Fruit fly (Drosophila melanogaster) whole organism, embryonic: ENCODE data around the gene Lmpt.
A peak's percentile ranks its signal among the peaks of the same experiment; 100 is the strongest.

ENCODE experiments used
- CG1024 ChIP-seq: fragments of 200-800 bp; sonication (Bioruptor generic); IDR thresholded peaks from 2 replicates; pipeline ENCODE4 v1.3.6; 2022; ENCODE audit warnings: missing biosample characterization, missing genetic modification characterization
- CG10654 ChIP-seq: fragments of 200-800 bp; sonication (Bioruptor generic); optimal IDR thresholded peaks from 2 replicates; lab custom pipeline; 2016; ENCODE audit warnings: missing biosample characterization, missing genetic modification characterization
- CG10979 ChIP-seq: fragments of 200-800 bp; sonication (Bioruptor generic); optimal IDR thresholded peaks from 2 replicates; lab custom pipeline; 2018; ENCODE audit warnings: missing biosample characterization, mild to moderate bottlenecking, missing genetic modification characterization, moderate library complexity
- CG11085 ChIP-seq: fragments of 200-800 bp; sonication (Bioruptor generic); IDR thresholded peaks from 2 replicates; pipeline ENCODE4 v1.3.6; 2022; ENCODE audit warnings: missing biosample characterization, missing genetic modification characterization
- CG13287 ChIP-seq: fragments of 200-800 bp; sonication (Bioruptor generic); IDR thresholded peaks from 2 replicates; pipeline ENCODE4 v1.3.6; 2022; ENCODE audit warnings: missing biosample characterization, missing genetic modification characterization; ENCODE audit not compliant: partially characterized antibody
- CG13424 ChIP-seq: fragments of 200-800 bp; sonication (Bioruptor generic); optimal IDR thresholded peaks from 2 replicates; lab custom pipeline; 2019; ENCODE audit warnings: missing biosample characterization, mild to moderate bottlenecking, missing genetic modification characterization, moderate library complexity
- CG15269 ChIP-seq: fragments of 200-800 bp; sonication (Bioruptor generic); optimal IDR thresholded peaks from 2 replicates; lab custom pipeline; 2018; ENCODE audit warnings: missing biosample characterization, mild to moderate bottlenecking, missing genetic modification characterization, moderate library complexity
- CG15601 ChIP-seq: fragments of 200-800 bp; sonication (Bioruptor generic); optimal IDR thresholded peaks from 3 replicates; lab custom pipeline; 2019; ENCODE audit warnings: missing biosample characterization, mild to moderate bottlenecking, missing genetic modification characterization, moderate library complexity
- CG1647 ChIP-seq: fragments of 200-800 bp; sonication (Bioruptor generic); optimal IDR thresholded peaks from 3 replicates; lab custom pipeline; 2016; ENCODE audit warnings: missing biosample characterization, missing genetic modification characterization
- CG16813 ChIP-seq: fragments of 200-800 bp; sonication (Bioruptor generic); IDR thresholded peaks from 3 replicates; pipeline ENCODE4 v1.3.6; 2022; ENCODE audit warnings: missing biosample characterization, missing genetic modification characterization; ENCODE audit not compliant: partially characterized antibody
- CG18599 ChIP-seq: fragments of 200-800 bp; sonication (Bioruptor generic); optimal IDR thresholded peaks from 3 replicates; lab custom pipeline; 2017; ENCODE audit warnings: missing biosample characterization, missing genetic modification characterization, mild to moderate bottlenecking, moderate library complexity, missing genetic modification reagents
- CG30431 ChIP-seq: fragments of 200-800 bp; sonication (Bioruptor generic); optimal IDR thresholded peaks from 2 replicates; lab custom pipeline; 2017; ENCODE audit warnings: missing biosample characterization, missing genetic modification characterization
- CG32532 ChIP-seq: fragments of 200-800 bp; sonication (Bioruptor generic); IDR thresholded peaks from 2 replicates; pipeline ENCODE4 v1.3.6; 2022; ENCODE audit warnings: missing biosample characterization, missing genetic modification characterization
- CG32772 ChIP-seq: fragments of 200-800 bp; sonication (Bioruptor generic); IDR thresholded peaks from 2 replicates; pipeline ENCODE4 v1.3.6; 2022; ENCODE audit warnings: missing biosample characterization, missing genetic modification characterization
- CG3407 ChIP-seq: fragments of 200-800 bp; sonication (Bioruptor generic); optimal IDR thresholded peaks from 2 replicates; lab custom pipeline; 2018; ENCODE audit warnings: missing biosample characterization, mild to moderate bottlenecking, missing genetic modification characterization
- CG4707 ChIP-seq: fragments of 200-800 bp; sonication (Bioruptor generic); optimal IDR thresholded peaks from 2 replicates; lab custom pipeline; 2018; ENCODE audit warnings: missing biosample characterization, mild to moderate bottlenecking, missing genetic modification characterization, moderate library complexity
- CG6175 ChIP-seq: fragments of 200-800 bp; sonication (Bioruptor generic); IDR thresholded peaks from 3 replicates; pipeline ENCODE4 v1.3.6; 2022; ENCODE audit warnings: missing biosample characterization, missing genetic modification characterization
- CG7745 ChIP-seq: fragments of 200-800 bp; sonication (Bioruptor generic); optimal IDR thresholded peaks from 2 replicates; lab custom pipeline; 2018; ENCODE audit warnings: missing biosample characterization, mild to moderate bottlenecking, missing genetic modification characterization, moderate library complexity
- CG8089 ChIP-seq: fragments of 200-800 bp; sonication (Bioruptor generic); optimal IDR thresholded peaks from 3 replicates; lab custom pipeline; 2016; ENCODE audit warnings: missing biosample characterization, missing genetic modification characterization
- Dad ChIP-seq: fragments of 200-800 bp; sonication (Bioruptor generic); optimal IDR thresholded peaks from 3 replicates; lab custom pipeline; 2016; ENCODE audit warnings: missing biosample characterization, missing genetic modification characterization
- Dll ChIP-seq: fragments of 200-800 bp; sonication (Bioruptor generic); IDR thresholded peaks from 4 replicates; pipeline ENCODE4 v1.3.6; 2022; ENCODE audit warnings: missing biosample characterization, missing genetic modification characterization; ENCODE audit not compliant: partially characterized antibody
- Dp ChIP-seq: fragments of 200-800 bp; sonication (Bioruptor generic); optimal IDR thresholded peaks from 2 replicates; lab custom pipeline; 2018; ENCODE audit warnings: missing biosample characterization, mild to moderate bottlenecking, missing genetic modification characterization, moderate library complexity
- Elba2 ChIP-seq: fragments of 200-800 bp; sonication (Bioruptor generic); optimal IDR thresholded peaks from 3 replicates; lab custom pipeline; 2016; ENCODE audit warnings: missing biosample characterization, missing genetic modification characterization
- Fer2 ChIP-seq: fragments of 200-800 bp; sonication (Bioruptor generic); optimal IDR thresholded peaks from 2 replicates; lab custom pipeline; 2018; ENCODE audit warnings: missing biosample characterization, mild to moderate bottlenecking, missing genetic modification characterization, moderate library complexity
- Hr39 ChIP-seq: fragments of >200 bp; optimal IDR thresholded peaks from 2 replicates; lab custom pipeline; 2017
- NC2α ChIP-seq: fragments of 200-800 bp; sonication (Bioruptor generic); optimal IDR thresholded peaks from 2 replicates; lab custom pipeline; 2016; ENCODE audit warnings: missing biosample characterization, missing genetic modification characterization
- Scr ChIP-seq: fragments of 200-800 bp; sonication (Bioruptor generic); IDR thresholded peaks from 2 replicates; pipeline ENCODE4 v1.3.6; 2022; ENCODE audit warnings: missing biosample characterization, missing genetic modification characterization; ENCODE audit not compliant: partially characterized antibody
- Six4 ChIP-seq: fragments of 200-800 bp; sonication (Bioruptor generic); optimal IDR thresholded peaks from 2 replicates; lab custom pipeline; 2016; ENCODE audit warnings: missing biosample characterization, missing genetic modification characterization
- Sox100B ChIP-seq: fragments of 200-800 bp; sonication (Bioruptor generic); optimal IDR thresholded peaks from 3 replicates; lab custom pipeline; 2018; ENCODE audit warnings: missing biosample characterization, mild to moderate bottlenecking, missing genetic modification characterization
- Trl ChIP-seq, 3 experiments: fragments of >200 bp in 2 of 3; fragments of 200-800 bp in 1 of 3; sonication (Bioruptor generic) in 1 of 3; optimal IDR thresholded peaks; 2 replicates in 1 of 3; 3 replicates in 2 of 3; lab custom pipeline; 2016 to 2017; ENCODE audit warnings: missing biosample characterization in 1 of 3, missing genetic modification characterization in 1 of 3
- btn ChIP-seq: fragments of 200-800 bp; sonication (Bioruptor generic); optimal IDR thresholded peaks from 2 replicates; lab custom pipeline; 2016; ENCODE audit warnings: missing biosample characterization, missing genetic modification characterization
- cas ChIP-seq: fragments of 200-800 bp; sonication (Bioruptor generic); IDR thresholded peaks from 2 replicates; pipeline ENCODE4 v1.3.6; 2022; ENCODE audit warnings: missing biosample characterization, missing genetic modification characterization
- dpn ChIP-seq, 2 experiments: fragments of 200-800 bp; sonication (Bioruptor generic); optimal IDR thresholded peaks; 3 replicates each; lab custom pipeline; 2016; ENCODE audit warnings: missing biosample characterization in 2 of 2, missing genetic modification characterization in 2 of 2
- ftz-f1 ChIP-seq: fragments of 200-800 bp; sonication (Bioruptor generic); optimal IDR thresholded peaks from 2 replicates; lab custom pipeline; 2016; ENCODE audit warnings: missing biosample characterization, missing genetic modification characterization
- gcm2 ChIP-seq: fragments of 200-800 bp; sonication (Bioruptor generic); optimal IDR thresholded peaks from 2 replicates; lab custom pipeline; 2016; ENCODE audit warnings: missing biosample characterization, missing genetic modification characterization
- gem ChIP-seq: fragments of 200-800 bp; sonication (Bioruptor generic); optimal IDR thresholded peaks from 2 replicates; lab custom pipeline; 2019; ENCODE audit warnings: missing biosample characterization, mild to moderate bottlenecking, missing genetic modification characterization, moderate library complexity
- gro ChIP-seq: fragments of 200-800 bp; sonication (Bioruptor generic); optimal IDR thresholded peaks from 2 replicates; lab custom pipeline; 2016; ENCODE audit warnings: missing biosample characterization, missing genetic modification characterization
- hbn ChIP-seq: fragments of 200-800 bp; sonication (Bioruptor generic); IDR thresholded peaks from 2 replicates; pipeline ENCODE4 v1.3.6; 2022; ENCODE audit warnings: missing biosample characterization, missing genetic modification characterization; ENCODE audit not compliant: partially characterized antibody
- ken ChIP-seq: fragments of 200-800 bp; sonication (Bioruptor generic); IDR thresholded peaks from 3 replicates; pipeline ENCODE4 v1.3.6; 2022; ENCODE audit warnings: missing biosample characterization, missing genetic modification characterization
- mam ChIP-seq: fragments of 200-800 bp; sonication (Bioruptor generic); optimal IDR thresholded peaks from 3 replicates; lab custom pipeline; 2016; ENCODE audit warnings: missing biosample characterization, missing genetic modification characterization
- org-1 ChIP-seq: fragments of 200-800 bp; sonication (Bioruptor generic); optimal IDR thresholded peaks from 2 replicates; lab custom pipeline; 2017; ENCODE audit warnings: missing biosample characterization, missing genetic modification characterization
- repo ChIP-seq: fragments of 200-800 bp; sonication (Bioruptor generic); optimal IDR thresholded peaks from 2 replicates; lab custom pipeline; 2016; ENCODE audit warnings: missing biosample characterization, missing genetic modification characterization
- rib ChIP-seq: fragments of 200-800 bp; sonication (Bioruptor generic); IDR thresholded peaks from 2 replicates; pipeline ENCODE4 v1.3.6; 2022; ENCODE audit warnings: missing biosample characterization, missing genetic modification characterization
- salm ChIP-seq: fragments of 200-800 bp; sonication (Bioruptor generic); optimal IDR thresholded peaks from 2 replicates; lab custom pipeline; 2018; ENCODE audit warnings: missing biosample characterization, mild to moderate bottlenecking, missing genetic modification characterization
- shn ChIP-seq: fragments of 200-800 bp; sonication (Bioruptor generic); optimal IDR thresholded peaks from 3 replicates; lab custom pipeline; 2016; ENCODE audit warnings: missing biosample characterization, missing genetic modification characterization
- tin ChIP-seq: fragments of 200-800 bp; sonication (Bioruptor generic); optimal IDR thresholded peaks from 3 replicates; lab custom pipeline; 2016; ENCODE audit warnings: missing biosample characterization, missing genetic modification characterization
- tll ChIP-seq, 2 experiments: fragments of 200-800 bp in 1 of 2; fragments of >200 bp in 1 of 2; sonication (Bioruptor generic) in 1 of 2; optimal IDR thresholded peaks; 2 replicates each; lab custom pipeline; 2017 to 2019; ENCODE audit warnings: missing biosample characterization in 2 of 2, missing genetic modification characterization in 2 of 2, mild to moderate bottlenecking in 1 of 2, moderate library complexity in 1 of 2
- zen2 ChIP-seq: fragments of 200-800 bp; sonication (Bioruptor generic); IDR thresholded peaks from 3 replicates; pipeline ENCODE4 v1.3.6; 2022; ENCODE audit warnings: missing biosample characterization, missing genetic modification characterization; ENCODE audit not compliant: partially characterized antibody
- zfh1 ChIP-seq: fragments of 200-800 bp; sonication (Bioruptor generic); IDR thresholded peaks from 3 replicates; pipeline ENCODE4 v1.3.6; 2022; ENCODE audit warnings: missing biosample characterization, missing genetic modification characterization

Gene Lmpt

dm6 chr3L:16890650-16891336 is 25.7 kb downstream of the Lmpt start (continued):
- TF ChIP-seq Trl (optimal IDR thresholded peaks at IDR 0.05; lab: Kevin White, UChicago) (peak; percentile 35 to 50), Trl (GFP tag; optimal IDR thresholded peaks at IDR 0.05; lab: Kevin White, UChicago) (peak; percentile 86), gcm2 (GFP tag; lab: Kevin White, UChicago) (peak; percentile 77), Dll (no peak; the same call in 3 of the 4 replicates), Six4 (GFP tag; lab: Kevin White, UChicago) (peak; percentile 92), Fer2 (tag; lab: Kevin White, UChicago) (peak; percentile 46), cas (GFP tag; lab: Robert Waterston, UW) (no peak), CG16813 (GFP tag; lab: Robert Waterston, UW) (no peak), shn (GFP tag; lab: Kevin White, UChicago) (peak; percentile 80), rib (peak; percentile 76), CG30431 (GFP tag; lab: Kevin White, UChicago) (peak; percentile 83), CG11085 (peak; percentile 58), CG8089 (GFP tag; lab: Kevin White, UChicago) (peak; percentile 88), CG3407 (GFP tag; lab: Kevin White, UChicago) (peak; percentile 91), CG15601 (tag; lab: Kevin White, UChicago) (peak; percentile 92), Hr39 (lab: Kevin White, UChicago) (no peak), gem (tag; lab: Kevin White, UChicago) (peak; percentile 95), CG13424 (peak; percentile 92), tin (GFP tag; lab: Kevin White, UChicago) (peak; percentile 93), CG1647 (peak; percentile 80), NC2α (GFP tag; lab: Kevin White, UChicago) (peak; percentile 74), zfh1 (GFP tag; lab: Robert Waterston, UW) (peak; percentile 95), CG1024 (GFP tag; lab: Robert Waterston, UW) (peak; percentile 89), CG4707 (GFP tag; lab: Kevin White, UChicago) (peak; percentile 70), btn (GFP tag; lab: Kevin White, UChicago) (peak; percentile 83), CG6175 (GFP tag; lab: Robert Waterston, UW) (peak; percentile 63; the same call in 2 of the 3 replicates), ftz-f1 (GFP tag; lab: Kevin White, UChicago) (peak; percentile 11), dpn (GFP tag; optimal IDR thresholded peaks at IDR 0.05; lab: Kevin White, UChicago) (peak; percentile 86 to 92), Elba2 (GFP tag; lab: Kevin White, UChicago) (peak; percentile 36), CG7745 (tag; lab: Kevin White, UChicago) (no peak), CG32532 (GFP tag; lab: Robert Waterston, UW) (peak; percentile 75), CG10654 (peak; percentile 87), Scr (GFP tag; lab: Robert Waterston, UW) (no peak), repo (GFP tag; lab: Kevin White, UChicago) (peak; percentile 72), hbn (no peak), gro (GFP tag; lab: Kevin White, UChicago) (peak; percentile 35), CG13287 (GFP tag; lab: Robert Waterston, UW) (peak; percentile 53; the same call in 1 of the 2 replicates), Dp (no peak), Dad (peak; percentile 85), CG32772 (GFP tag; lab: Robert Waterston, UW) (peak; percentile 94), CG10979 (tag; lab: Kevin White, UChicago) (peak; percentile 95), Sox100B (peak; percentile 87), CG18599 (GFP tag; lab: Kevin White, UChicago) (peak; percentile 82), tll (GFP tag; optimal IDR thresholded peaks at IDR 0.05; lab: Kevin White, UChicago) (no peak), mam (GFP tag; lab: Kevin White, UChicago) (peak; percentile 85), org-1 (peak; percentile 86), CG15269 (peak; percentile 90), ken (peak; percentile 93), zen2 (GFP tag; lab: Robert Waterston, UW) (peak; percentile 36; the same call in 1 of the 3 replicates), salm (tag; lab: Kevin White, UChicago) (peak; percentile 86)
